Worm (Caenorhabditis elegans): Measurements from ENCODE around the gene epic-1.

Gene epic-1

DNA sequence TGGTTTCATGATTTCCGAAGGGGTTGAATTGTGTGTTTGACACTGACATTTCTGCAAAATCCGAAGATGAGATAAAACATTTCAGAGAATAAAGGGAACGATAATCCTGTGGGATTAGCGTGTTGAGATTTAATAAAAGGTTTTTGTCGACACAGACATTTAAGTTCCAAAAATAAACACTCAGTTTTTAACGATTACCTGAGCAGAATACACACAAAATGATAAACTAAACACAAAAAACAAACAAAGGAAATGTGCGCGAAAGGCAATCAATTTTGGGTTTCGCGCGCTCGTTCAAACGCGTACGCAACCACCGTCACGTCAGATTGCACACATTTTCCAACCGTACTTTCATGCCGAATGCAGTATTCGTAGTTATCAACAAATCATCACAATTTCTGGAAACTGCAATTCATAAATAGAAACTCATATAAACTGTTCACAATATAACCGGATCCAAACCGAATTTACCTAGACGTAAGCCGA lies 10.5 kb downstream of the epic-1 start, which contains the start of gene rif-1.1:
Gene rif-1.1, minus strand, starts transcription at position 51 of the 486 bp plus-strand sequence.
- TF ChIP-seq sma-3 (GFP tag; optimal IDR thresholded peaks at IDR 0.05) (peak; percentile 2), gmeb-1 (tag; optimal IDR thresholded peaks at IDR 0.05) (peak; percentile 86), ama-1 (optimal IDR thresholded peaks at IDR 0.05) (no peak), nhr-129 (tag; optimal IDR thresholded peaks at IDR 0.05) (peak; percentile 49), C34F6.9 (tag; optimal IDR thresholded peaks at IDR 0.05) (peak; percentile 19), unc-55 (GFP tag; optimal IDR thresholded peaks at IDR 0.05) (peak; percentile 72), lin-13 (GFP tag; optimal IDR thresholded peaks at IDR 0.05) (peak; percentile 23), lin-11 (tag; optimal IDR thresholded peaks at IDR 0.05) (no peak), lsy-2 (tag; optimal IDR thresholded peaks at IDR 0.05) (peak in 1 of 2 experiments; percentile 86)

DNA sequence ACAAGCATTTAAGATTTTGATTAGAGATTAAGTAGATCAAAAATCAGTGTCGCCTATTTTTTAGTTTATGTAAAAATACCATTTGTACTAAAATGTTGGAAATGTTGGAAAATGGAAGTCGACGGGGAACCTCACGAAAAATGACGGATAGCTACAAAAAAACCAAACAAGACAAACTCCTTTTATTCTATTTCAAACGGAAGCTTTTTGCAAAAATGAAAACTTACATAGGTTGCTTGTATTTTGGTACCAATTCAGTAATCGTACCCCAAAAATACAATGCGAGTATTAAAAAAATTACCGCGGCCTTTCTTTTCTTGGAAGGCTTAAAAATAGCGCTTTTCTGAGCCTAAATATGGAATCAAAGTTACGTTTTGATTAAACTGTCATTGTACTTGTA lies 17.7 kb downstream of the epic-1 start:
- TF ChIP-seq nhr-23 (tag; optimal IDR thresholded peaks at IDR 0.05), result no peak
- no peak for TF ChIP-seq nhr-11 (tag; optimal IDR thresholded peaks at IDR 0.05)
- no peak for TF ChIP-seq C34F6.9 (tag; optimal IDR thresholded peaks at IDR 0.05)
- no peak for TF ChIP-seq R02D3.7 (tag; optimal IDR thresholded peaks at IDR 0.05)
- TF ChIP-seq dmd-4 (tag; optimal IDR thresholded peaks at IDR 0.05), result no peak
- TF ChIP-seq nhr-129 (tag; optimal IDR thresholded peaks at IDR 0.05), result no peak
- no peak for TF ChIP-seq nhr-25 (tag; optimal IDR thresholded peaks at IDR 0.05)
- TF ChIP-seq ZK546.5 (tag; optimal IDR thresholded peaks at IDR 0.05), result no peak
- TF ChIP-seq mdl-1 (tag; optimal IDR thresholded peaks at IDR 0.05), result no peak
- no peak for TF ChIP-seq unc-39 (tag; optimal IDR thresholded peaks at IDR 0.05)
- no peak for TF ChIP-seq lsy-2 (tag; optimal IDR thresholded peaks at IDR 0.05)
- no peak for TF ChIP-seq lin-39 (tag; optimal IDR thresholded peaks at IDR 0.05)
- no peak for TF ChIP-seq skn-1 (tag; optimal IDR thresholded peaks at IDR 0.05)
- TF ChIP-seq fos-1 (tag; optimal IDR thresholded peaks at IDR 0.05), result no peak
- no peak for TF ChIP-seq nhr-237 (tag; optimal IDR thresholded peaks at IDR 0.05)

DNA sequence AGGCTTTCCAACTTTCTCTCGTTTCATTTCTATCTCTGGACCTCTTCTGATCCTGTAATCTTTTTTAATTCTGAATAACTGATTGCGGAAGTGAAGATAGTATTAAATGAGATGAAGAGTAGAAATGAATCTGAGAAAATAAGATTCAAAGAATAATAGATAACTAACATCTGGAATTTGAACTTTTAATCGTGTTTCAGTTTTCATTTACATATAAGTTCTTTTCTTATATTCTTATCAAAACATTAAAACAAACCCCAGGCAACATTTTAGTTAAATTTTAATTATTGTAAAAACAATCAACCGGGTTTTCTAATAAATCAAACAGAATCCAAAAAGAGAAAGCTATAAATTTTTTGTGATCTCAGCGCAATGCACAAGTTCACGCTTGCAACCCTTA lies 18.5 kb downstream of the epic-1 start:
- TF ChIP-seq nhr-10 (tag; optimal IDR thresholded peaks at IDR 0.05) (no peak), blmp-1 (tag; optimal IDR thresholded peaks at IDR 0.05; ENCODE audit: insufficient read depth) (no peak), crh-2 (tag; optimal IDR thresholded peaks at IDR 0.05) (no peak), alr-1 (tag; optimal IDR thresholded peaks at IDR 0.05) (no peak), snpc-4 (tag; optimal IDR thresholded peaks at IDR 0.05) (no peak), mbf-1 (tag; optimal IDR thresholded peaks at IDR 0.05) (no peak), ceh-82 (tag; optimal IDR thresholded peaks at IDR 0.05) (no peak), ama-1 (optimal IDR thresholded peaks at IDR 0.05) (no peak), unc-62 (GFP tag; optimal IDR thresholded peaks at IDR 0.05) (no peak), sma-9 (GFP tag; optimal IDR thresholded peaks at IDR 0.05) (no peak), sma-9 (tag; optimal IDR thresholded peaks at IDR 0.05) (no peak), elt-1 (tag; optimal IDR thresholded peaks at IDR 0.05) (no peak), nhr-77 (tag; optimal IDR thresholded peaks at IDR 0.05) (no peak), ztf-4 (tag; optimal IDR thresholded peaks at IDR 0.05) (no peak), zag-1 (tag; optimal IDR thresholded peaks at IDR 0.05) (no peak), F13H6.1 (tag; optimal IDR thresholded peaks at IDR 0.05) (no peak), fos-1 (tag; optimal IDR thresholded peaks at IDR 0.05) (no peak), nhr-6 (tag; optimal IDR thresholded peaks at IDR 0.05) (no peak), skn-1 (tag; optimal IDR thresholded peaks at IDR 0.05) (no peak), dmd-4 (tag; optimal IDR thresholded peaks at IDR 0.05) (no peak), nhr-129 (tag; optimal IDR thresholded peaks at IDR 0.05) (no peak)

DNA sequence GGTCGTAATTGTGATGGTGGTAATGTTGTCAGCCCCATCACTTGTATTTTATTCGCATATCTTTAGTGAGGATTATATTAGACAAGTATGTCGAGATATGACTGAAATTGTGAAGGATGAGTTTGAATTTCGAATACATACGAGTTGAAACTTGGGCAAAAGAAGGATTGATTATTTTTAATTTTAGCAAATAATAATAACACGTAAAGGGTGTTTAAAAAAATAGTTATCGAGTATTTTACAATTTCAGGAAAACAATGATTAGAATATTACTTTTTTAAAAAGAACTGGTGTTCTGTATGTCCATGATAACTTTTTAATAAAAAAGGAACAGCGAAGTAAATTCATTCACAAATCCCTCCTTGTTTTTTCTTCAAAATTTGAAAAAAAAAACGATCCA lies 21.3 kb downstream of the epic-1 start, which contains the start of gene F11E6.8:
Gene F11E6.8, minus strand, starts transcription at position 101 of the 400 bp plus-strand sequence.
- TF ChIP-seq ZK546.5 (tag; optimal IDR thresholded peaks at IDR 0.05), result no peak

DNA sequence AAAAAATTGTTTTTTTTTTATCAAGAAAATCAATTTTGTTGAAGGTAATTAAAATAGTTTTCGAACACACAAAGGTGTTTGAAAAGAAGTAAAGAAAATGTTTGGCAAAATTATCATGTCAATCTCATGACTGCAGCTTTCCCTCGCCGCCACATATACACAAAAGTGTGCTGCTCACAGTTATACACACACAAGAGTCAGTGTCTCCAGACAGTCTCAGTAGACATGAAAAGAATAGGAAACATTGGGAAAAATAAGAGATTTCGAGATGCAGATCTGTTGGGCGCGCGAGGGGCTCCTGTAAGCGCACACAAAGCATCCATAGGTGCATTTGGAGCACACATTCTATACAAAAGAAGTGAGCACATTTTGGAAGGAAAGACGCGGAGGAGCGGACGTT lies 23.4 kb downstream of the epic-1 start:
- peak; percentile 32 for TF ChIP-seq F13H6.1 (tag; optimal IDR thresholded peaks at IDR 0.05)
- TF ChIP-seq blmp-1 (tag; optimal IDR thresholded peaks at IDR 0.05; ENCODE audit: insufficient read depth), result no peak

All from whole organism, L2 larva.